Worm (Caenorhabditis elegans) whole organism, young adult: ENCODE data around the gene F35E8.1.

Experiments
- B0261.1 ChIP-seq: sonication (generic microtip); optimal IDR thresholded peaks from 2 replicates; lab custom pipeline; 2016; ENCODE audit warnings: mild to moderate bottlenecking, missing genetic modification characterization, moderate library complexity, missing compliant biosample characterization
- F23B12.7 ChIP-seq: sonication (generic microtip); optimal IDR thresholded peaks from 2 replicates; lab custom pipeline; 2017; ENCODE audit warnings: missing genetic modification characterization, mild to moderate bottlenecking, missing compliant biosample characterization, antibody characterized with exemption, moderate library complexity; ENCODE audit not compliant: insufficient read depth
- Y56A3A.18 ChIP-seq: fragments of 200-800 bp; sonication (Bioruptor generic); IDR thresholded peaks from 2 replicates; pipeline ENCODE4 v1.3.6; 2022; ENCODE audit warnings: missing genetic modification reagents, missing genetic modification characterization, missing compliant biosample characterization
- ama-1 ChIP-seq, 3 experiments: fragments of 150-350 bp in 1 of 3; sonication (generic microtip) in 2 of 3; optimal IDR thresholded peaks; 2 replicates each; lab custom pipeline; 2014 to 2018; ENCODE audit warnings: missing biosample characterization in 2 of 3, missing genetic modification characterization in 2 of 3, missing genetic modification reagents in 2 of 3
- attf-3 ChIP-seq: fragments of 200-800 bp; sonication (Bioruptor generic); conservative IDR thresholded peaks from 2 replicates; pipeline ENCODE4 v1.3.6; 2022; ENCODE audit warnings: missing genetic modification reagents, missing genetic modification characterization, missing compliant biosample characterization
- ceh-79 ChIP-seq: sonication (generic microtip); optimal IDR thresholded peaks from 2 replicates; lab custom pipeline; 2017; ENCODE audit warnings: mild to moderate bottlenecking, missing genetic modification characterization, missing compliant biosample characterization
- dpl-1 ChIP-seq: fragments of 150-350 bp; optimal IDR thresholded peaks from 2 replicates; lab custom pipeline; 2014; ENCODE audit warnings: missing biosample characterization, missing genetic modification reagents, missing genetic modification characterization
- lin-40 ChIP-seq: sonication (generic microtip); optimal IDR thresholded peaks from 2 replicates; lab custom pipeline; 2016; ENCODE audit warnings: missing genetic modification characterization, mild to moderate bottlenecking, missing compliant biosample characterization, missing genotype, missing genetic modification reagents
- sdz-38 ChIP-seq: sonication (generic microtip); optimal IDR thresholded peaks from 2 replicates; lab custom pipeline; 2016; ENCODE audit warnings: missing genotype, missing genetic modification characterization, missing compliant biosample characterization
- sea-2 ChIP-seq: fragments of 200-800 bp; sonication (Bioruptor generic); IDR thresholded peaks from 2 replicates; pipeline ENCODE4 v1.3.6; 2022; ENCODE audit warnings: missing genetic modification characterization, missing compliant biosample characterization
- snpc-4 ChIP-seq, 5 experiments: fragments of 150-350 bp in 1 of 5; sonication (generic microtip) in 4 of 5; optimal IDR thresholded peaks; 2 replicates each; lab custom pipeline; 2014 to 2018; ENCODE audit warnings: missing genetic modification characterization in 5 of 5, missing biosample characterization in 3 of 5, antibody characterized with exemption in 2 of 5, mild to moderate bottlenecking in 2 of 5, missing compliant biosample characterization in 2 of 5, missing genotype in 2 of 5, moderate library complexity in 2 of 5, missing genetic modification reagents in 1 of 5
- tbp1 ChIP-seq: fragments of 200-800 bp; sonication (Bioruptor generic); optimal IDR thresholded peaks from 2 replicates; lab custom pipeline; 2018; ENCODE audit warnings: mild to moderate bottlenecking, missing genetic modification characterization, missing compliant biosample characterization
- unc-130 ChIP-seq: sonication (generic microtip); optimal IDR thresholded peaks from 2 replicates; lab custom pipeline; 2016; ENCODE audit warnings: missing genetic modification reagents, missing genetic modification characterization, missing compliant biosample characterization
- unc-62 ChIP-seq: fragments of 150-350 bp; optimal IDR thresholded peaks from 2 replicates; lab custom pipeline; 2014; ENCODE audit warnings: missing biosample characterization, missing genetic modification reagents, missing genetic modification characterization

DNA sequence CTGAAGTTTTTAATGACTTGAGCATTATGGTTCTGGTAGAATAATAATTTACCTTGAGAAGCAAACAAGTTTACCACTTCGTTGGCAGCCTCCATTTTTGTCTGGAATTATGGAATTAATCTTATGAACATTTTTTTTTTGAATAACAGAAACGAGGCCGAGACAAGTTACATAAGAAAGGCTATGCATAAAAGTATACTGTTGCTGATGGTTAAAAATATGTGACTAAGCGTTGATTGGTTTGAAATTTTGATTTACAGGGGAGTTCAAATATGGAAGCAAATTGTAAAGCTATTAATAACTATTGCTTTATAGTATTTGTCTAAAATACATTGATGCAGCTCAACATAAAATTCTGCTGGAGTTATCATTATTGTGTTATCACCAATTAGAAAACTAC is 16.7 kb downstream of the F35E8.1 start, which contains the start of gene cgt-1:
- TF ChIP-seq B0261.1 (tag; lab: Kevin White, UChicago): no peak
- TF ChIP-seq dpl-1 (GFP tag; lab: Kevin White, UChicago): no peak
- TF ChIP-seq sea-2 (GFP tag; lab: Robert Waterston, UW): no peak
- no peak for TF ChIP-seq ama-1 (optimal IDR thresholded peaks at IDR 0.05; lab: Kevin White, UChicago)
- TF ChIP-seq ama-1 (GFP tag; optimal IDR thresholded peaks at IDR 0.05; lab: Kevin White, UChicago): no peak
- TF ChIP-seq snpc-4 (GFP tag; optimal IDR thresholded peaks at IDR 0.05; lab: Kevin White, UChicago): no peak
- TF ChIP-seq snpc-4 (tag; optimal IDR thresholded peaks at IDR 0.05; lab: Kevin White, UChicago): no peak
- no peak for TF ChIP-seq attf-3
- TF ChIP-seq unc-62 (GFP tag; lab: Kevin White, UChicago): no peak
- TF ChIP-seq tbp1 (GFP tag; lab: Kevin White, UChicago): no peak
- no peak for TF ChIP-seq ceh-79 (tag; lab: Kevin White, UChicago)
- no peak for TF ChIP-seq Y56A3A.18 (GFP tag; lab: Robert Waterston, UW)
- TF ChIP-seq unc-130 (GFP tag; lab: Kevin White, UChicago): no peak
- TF ChIP-seq sdz-38 (tag; lab: Kevin White, UChicago): no peak
- TF ChIP-seq F23B12.7 (tag; lab: Kevin White, UChicago): no peak
- TF ChIP-seq lin-40 (tag; lab: Kevin White, UChicago): no peak
